Fruit fly (Drosophila melanogaster) S2 (cell line): Measurements from ENCODE around the gene Prestin.

ENCODE experiments used
- CG8478 ChIP-seq: fragments of >200 bp; optimal IDR thresholded peaks from 2 replicates; lab custom pipeline; 2018
- CTCF ChIP-seq, 2 experiments: fragments of >200 bp; optimal IDR thresholded peaks; 2 replicates each; lab custom pipeline; 2018

The Prestin gene

DNA sequence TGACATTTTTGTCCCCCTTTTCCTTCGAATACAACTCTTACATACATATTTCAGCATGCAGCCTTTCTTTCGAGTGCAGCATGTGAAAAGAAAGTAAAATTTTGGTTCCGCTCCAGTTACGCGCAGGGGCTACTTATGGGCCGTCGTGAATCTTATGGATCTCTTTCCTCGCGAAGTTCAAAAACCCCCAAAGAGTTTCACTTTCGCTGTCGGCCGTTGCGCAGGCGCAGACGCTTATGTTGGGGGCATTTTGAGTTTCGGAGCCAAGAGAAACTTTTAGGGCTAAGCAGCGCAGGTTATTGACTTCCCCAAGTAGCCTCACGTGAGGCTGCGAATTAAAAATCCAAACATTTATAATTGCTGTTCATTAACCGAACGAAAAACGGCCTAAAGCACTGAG is 31.0 kb upstream of the Prestin start:
- TF ChIP-seq CTCF (optimal IDR thresholded peaks at IDR 0.05; lab: Kevin White, UChicago) (no peak), CG8478 (no peak)

DNA sequence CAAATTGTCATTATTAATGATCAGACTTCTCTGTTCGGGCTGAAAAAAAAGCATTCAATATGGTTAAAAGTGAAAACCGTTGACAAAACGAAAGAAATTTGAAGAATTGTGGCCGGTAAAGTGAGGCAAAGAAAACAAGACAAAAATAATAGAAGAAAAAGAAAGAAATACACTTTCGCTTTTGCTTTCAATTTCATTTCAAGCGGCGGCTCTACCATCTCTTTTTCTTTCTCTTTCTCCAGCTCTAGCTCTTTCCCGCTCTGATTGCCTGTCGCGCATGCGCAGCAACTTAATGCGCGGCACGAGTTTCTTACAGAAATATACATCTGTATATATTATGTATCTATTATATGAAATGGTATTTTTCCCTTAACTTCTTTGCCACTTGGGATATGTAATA is 29.7 kb upstream of the Prestin start:
- TF ChIP-seq CG8478: no peak
- TF ChIP-seq CTCF (optimal IDR thresholded peaks at IDR 0.05; lab: Kevin White, UChicago): no peak

DNA sequence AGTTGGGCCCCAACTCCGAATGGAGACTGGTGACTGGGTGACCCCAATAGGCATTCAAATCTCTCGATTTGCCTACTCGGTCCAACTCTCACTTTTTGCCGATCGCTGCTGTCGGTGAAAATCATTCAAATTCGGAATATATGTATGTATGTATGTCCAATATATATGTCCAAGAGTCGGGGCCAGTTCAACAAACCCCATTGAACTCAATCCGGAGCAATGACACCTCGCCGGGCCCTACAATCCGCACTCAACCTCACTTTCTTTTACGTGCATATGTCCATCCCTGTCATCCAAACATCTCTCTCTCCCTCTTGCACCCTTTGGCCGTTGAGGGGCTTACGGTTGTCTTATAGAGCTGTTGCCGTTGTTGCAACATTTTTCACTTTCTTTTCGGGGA is 27.4 kb upstream of the Prestin start:
- TF ChIP-seq CTCF (optimal IDR thresholded peaks at IDR 0.05; lab: Kevin White, UChicago) (no peak), CG8478 (no peak)

DNA sequence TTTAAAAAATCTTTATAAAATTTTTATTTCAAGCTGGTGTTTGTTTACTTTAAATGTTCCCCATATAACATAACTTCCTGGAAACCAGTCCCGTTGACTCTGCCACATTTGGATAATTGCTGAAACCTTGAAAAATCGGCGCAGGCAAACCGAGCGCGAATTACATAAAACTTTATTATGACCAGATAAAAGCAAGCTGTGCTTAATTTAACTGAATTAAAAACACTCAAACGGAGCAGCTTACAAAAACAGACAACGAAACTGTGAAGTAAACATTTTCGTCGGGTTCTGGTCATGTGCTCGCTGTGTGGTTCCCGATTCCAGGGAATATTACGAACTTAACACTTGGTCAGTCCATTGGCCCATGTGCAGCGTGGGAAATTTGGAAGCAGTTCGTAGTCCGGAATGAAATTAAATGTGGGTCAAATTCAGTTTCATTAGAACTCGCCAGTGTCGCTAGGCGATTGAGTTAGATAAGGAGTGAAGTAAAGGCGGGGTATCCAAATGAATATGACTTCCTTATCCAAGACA is 26.2 kb upstream of the Prestin start:
- TF ChIP-seq CG8478 (no peak), CTCF (optimal IDR thresholded peaks at IDR 0.05; lab: Kevin White, UChicago) (no peak)

DNA sequence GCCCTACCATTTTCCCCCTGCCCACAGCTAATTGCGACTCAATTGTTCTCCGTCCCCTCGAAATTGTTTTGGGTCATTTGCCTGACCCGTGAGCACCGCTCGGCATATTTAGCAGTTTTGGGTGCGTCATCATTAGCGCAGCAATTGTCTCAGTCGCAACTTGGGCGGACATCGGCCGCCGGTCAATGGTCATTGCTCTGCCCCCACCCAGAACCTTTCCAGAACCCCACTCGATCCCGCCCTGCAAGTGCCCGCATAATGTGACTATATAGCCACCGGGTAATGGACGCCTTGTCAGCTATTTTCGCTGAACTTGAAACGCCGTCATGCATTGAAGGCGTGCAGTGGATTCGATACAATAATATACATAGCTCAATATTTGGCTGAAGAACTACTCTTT is 25.5 kb upstream of the Prestin start:
- TF ChIP-seq CTCF (optimal IDR thresholded peaks at IDR 0.05; lab: Kevin White, UChicago): no peak
- no peak for TF ChIP-seq CG8478

DNA sequence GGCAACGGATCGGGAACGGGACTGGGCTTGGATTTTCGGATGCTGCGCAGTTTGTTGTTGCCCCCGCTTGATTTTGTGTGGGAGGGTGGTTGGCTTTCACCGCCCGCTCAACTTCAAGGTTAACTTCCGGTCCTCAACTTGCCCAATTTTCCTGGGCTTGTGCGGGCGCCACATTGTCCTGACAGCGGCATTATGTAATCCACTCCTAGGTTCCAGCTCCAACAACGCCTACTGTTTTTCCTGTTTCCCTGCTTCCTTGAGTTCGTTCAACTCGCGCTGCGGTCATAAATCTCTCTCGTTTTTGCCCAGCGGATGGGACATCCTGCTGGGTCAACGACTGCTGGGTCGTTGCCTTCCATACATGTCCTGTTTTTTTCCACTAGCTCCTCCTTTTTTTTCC is 24.3 kb upstream of the Prestin start:
- TF ChIP-seq CTCF (optimal IDR thresholded peaks at IDR 0.05; lab: Kevin White, UChicago) (no peak), CG8478 (no peak)

dm6 chr3L:17929697-17930581 is 22.3 kb upstream of the Prestin start:
- TF ChIP-seq CTCF (optimal IDR thresholded peaks at IDR 0.05; lab: Kevin White, UChicago) (no peak), CG8478 (no peak)

dm6 chr3L:17928106-17928505 is 20.5 kb upstream of the Prestin start:
- TF ChIP-seq CG8478: no peak
- TF ChIP-seq CTCF (optimal IDR thresholded peaks at IDR 0.05; lab: Kevin White, UChicago): no peak

dm6 chr3L:17926575-17927276 is 19.1 kb upstream of the Prestin start:
- TF ChIP-seq CTCF (optimal IDR thresholded peaks at IDR 0.05; lab: Kevin White, UChicago): no peak
- TF ChIP-seq CG8478: no peak

DNA sequence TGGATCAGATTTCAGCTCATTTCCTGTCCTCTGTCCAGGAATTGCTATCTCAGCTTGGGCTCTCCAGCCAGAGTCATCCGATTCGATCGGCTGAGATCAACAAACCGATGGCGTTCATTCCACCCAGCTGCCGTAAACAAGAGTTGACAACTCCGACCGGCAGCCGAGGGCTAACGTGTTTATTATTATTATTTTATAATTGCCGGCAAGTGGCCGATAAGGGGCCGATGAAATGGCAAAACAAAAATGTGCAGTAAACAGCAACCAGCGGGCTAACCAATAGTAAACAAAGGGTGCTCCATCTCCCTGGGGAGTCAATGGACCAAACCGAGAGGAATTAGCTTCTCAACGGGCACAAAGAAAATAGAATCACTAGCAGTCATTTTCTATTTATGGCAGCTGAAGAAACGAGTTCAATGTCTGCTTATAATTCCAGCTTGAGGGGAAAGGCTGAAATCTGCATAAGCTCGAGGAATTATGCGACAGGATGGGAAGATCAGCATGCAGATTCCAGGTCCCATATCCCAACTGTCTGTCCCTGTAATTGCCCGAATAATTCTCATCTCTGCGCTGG is 17.7 kb upstream of the Prestin start:
- TF ChIP-seq CG8478: no peak
- no peak for TF ChIP-seq CTCF (optimal IDR thresholded peaks at IDR 0.05; lab: Kevin White, UChicago)

- TF ChIP-seq CG8478 (no peak), CTCF (optimal IDR thresholded peaks at IDR 0.05; lab: Kevin White, UChicago) (no peak)
Measured at dm6 chr3L:17924005-17924755, 16.6 kb upstream of the Prestin start.

dm6 chr3L:17922182-17923102 is 14.8 kb upstream of the Prestin start:
- TF ChIP-seq CTCF (optimal IDR thresholded peaks at IDR 0.05; lab: Kevin White, UChicago) (no peak), CG8478 (no peak)

DNA sequence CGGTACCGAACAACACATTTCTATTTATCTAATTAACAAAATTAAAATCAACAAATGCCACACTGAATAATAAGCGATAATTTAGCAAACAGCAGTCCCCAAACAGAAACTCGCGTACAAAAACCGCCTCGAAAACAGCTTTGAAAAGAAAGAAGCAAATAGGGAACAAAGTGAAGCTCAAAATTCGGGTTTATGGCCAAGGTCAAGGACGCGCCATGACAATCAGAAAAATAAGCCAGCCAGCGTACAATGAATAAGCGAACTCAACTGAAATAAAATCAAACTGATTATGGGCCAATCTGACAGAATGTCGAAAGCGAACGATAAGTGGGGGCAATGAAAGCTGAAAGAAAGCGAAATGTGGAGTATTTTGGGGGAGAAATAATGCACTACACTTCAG is 13.8 kb upstream of the Prestin start:
- TF ChIP-seq CTCF (optimal IDR thresholded peaks at IDR 0.05; lab: Kevin White, UChicago) (no peak), CG8478 (no peak)
